Worm (Caenorhabditis elegans): ENCODE measurements around the gene R13A1.5.

- no peak for TF ChIP-seq pha-4 (tag; optimal IDR thresholded peaks at IDR 0.05)
- TF ChIP-seq elt-2 (tag; optimal IDR thresholded peaks at IDR 0.05): no peak
- TF ChIP-seq nhr-12 (tag; optimal IDR thresholded peaks at IDR 0.05): no peak
- TF ChIP-seq nhr-23 (tag; optimal IDR thresholded peaks at IDR 0.05): no peak
- no peak for TF ChIP-seq zag-1 (tag; optimal IDR thresholded peaks at IDR 0.05)
- no peak for TF ChIP-seq pqm-1 (tag; optimal IDR thresholded peaks at IDR 0.05)
- no peak for TF ChIP-seq ama-1 (optimal IDR thresholded peaks at IDR 0.05)
- no peak for TF ChIP-seq ZK546.5 (tag; optimal IDR thresholded peaks at IDR 0.05)
Measured at ce11 chrIV:7175346-7175745, 16.3 kb downstream of the R13A1.5 start, which contains the start of gene C42D4.19.

All from whole organism, L3 larva.